Worm (Caenorhabditis elegans) whole organism, L2 larva: ENCODE data around the gene ZK470.4.

ENCODE experiments used
- ZK546.5 ChIP-seq: sonication (generic microtip); optimal IDR thresholded peaks from 2 replicates; lab custom pipeline; 2017; ENCODE audit warnings: missing biosample characterization, missing genetic modification characterization
- alr-1 ChIP-seq: fragments of 150-350 bp; optimal IDR thresholded peaks from 2 replicates; lab custom pipeline; 2014; ENCODE audit warnings: missing biosample characterization, missing genetic modification characterization
- lin-11 ChIP-seq: fragments of 150-350 bp; sonication (generic microtip); optimal IDR thresholded peaks from 2 replicates; lab custom pipeline; 2014; ENCODE audit warnings: missing biosample characterization, missing genetic modification characterization, inconsistent platforms, mixed read lengths
- mdl-1 ChIP-seq, 2 experiments: fragments of 150-350 bp in 1 of 2; sonication (generic microtip) in 1 of 2; optimal IDR thresholded peaks; 2 replicates each; lab custom pipeline; 2017; ENCODE audit warnings: missing biosample characterization in 2 of 2, missing genetic modification characterization in 2 of 2
- nhr-11 ChIP-seq: fragments of 150-350 bp; optimal IDR thresholded peaks from 2 replicates; lab custom pipeline; 2014; ENCODE audit warnings: missing biosample characterization, missing genetic modification characterization
- nhr-237 ChIP-seq: fragments of 150-350 bp; optimal IDR thresholded peaks from 2 replicates; lab custom pipeline; 2014; ENCODE audit warnings: missing biosample characterization, missing genetic modification characterization
- nhr-25 ChIP-seq: fragments of 150-350 bp; sonication (generic microtip); optimal IDR thresholded peaks from 3 replicates; lab custom pipeline; 2014; ENCODE audit warnings: missing biosample characterization, missing genetic modification characterization
- nhr-77 ChIP-seq: fragments of 150-350 bp; optimal IDR thresholded peaks from 2 replicates; lab custom pipeline; 2014; ENCODE audit warnings: missing biosample characterization, missing genetic modification characterization
- unc-39 ChIP-seq: fragments of 150-350 bp; optimal IDR thresholded peaks from 2 replicates; lab custom pipeline; 2014; ENCODE audit warnings: missing biosample characterization, missing genetic modification characterization
- unc-62 ChIP-seq: fragments of 150-350 bp; optimal IDR thresholded peaks from 2 replicates; lab custom pipeline; 2014; ENCODE audit warnings: missing biosample characterization, missing genetic modification reagents, missing genetic modification characterization
- zag-1 ChIP-seq: fragments of 150-350 bp; optimal IDR thresholded peaks from 2 replicates; lab custom pipeline; 2014; ENCODE audit warnings: missing biosample characterization, missing genetic modification characterization

ce11 chrX:4136547-4137311, 2.8 kb downstream of the ZK470.4 start:
- TF ChIP-seq nhr-77 (tag; lab: Kevin White, UChicago) (no peak), nhr-25 (tag; lab: Kevin White, UChicago) (no peak), unc-39 (tag; lab: Kevin White, UChicago) (no peak), lin-11 (no peak), nhr-237 (tag; lab: Kevin White, UChicago) (no peak), zag-1 (tag; lab: Kevin White, UChicago) (no peak), alr-1 (tag; lab: Kevin White, UChicago) (no peak), unc-62 (GFP tag; lab: Kevin White, UChicago) (no peak), mdl-1 (tag; optimal IDR thresholded peaks at IDR 0.05; lab: Kevin White, UChicago) (no peak), nhr-11 (no peak), ZK546.5 (tag; lab: Kevin White, UChicago) (no peak)
